Fruit fly (Drosophila melanogaster): ENCODE measurements around the gene wor.

dm6 chr2L:15429671-15430070 lies 4.3 kb upstream of the wor start:
- TF ChIP-seq usp (GFP tag; optimal IDR thresholded peaks at IDR 0.05) (no peak), EcR (GFP tag; optimal IDR thresholded peaks at IDR 0.05) (no peak), psq (optimal IDR thresholded peaks at IDR 0.05) (no peak), Dll (optimal IDR thresholded peaks at IDR 0.05) (no peak), pan (optimal IDR thresholded peaks at IDR 0.05) (no peak), CG8478 (optimal IDR thresholded peaks at IDR 0.05) (no peak)
